Fruit fly (Drosophila melanogaster): ENCODE measurements around the gene Mst84Dc.

Mst84Dc gene

dm6 chr3R:7364573-7364972, at the start of gene Mst84Dc:
Gene Mst84Dc, minus strand, starts transcription at chr3R:7364673.
- TF ChIP-seq Sin3A (optimal IDR thresholded peaks at IDR 0.05) (no peak), cas (GFP tag; IDR thresholded peaks at IDR 0.05) (no peak)

- TF ChIP-seq CG1792 (GFP tag; optimal IDR thresholded peaks at IDR 0.05), result no peak
- TF ChIP-seq crp (GFP tag; optimal IDR thresholded peaks at IDR 0.05), result no peak
- no peak for TF ChIP-seq chinmo (GFP tag; IDR thresholded peaks at IDR 0.05; ENCODE audit: partially characterized antibody)
- no peak for TF ChIP-seq ap (GFP tag; IDR thresholded peaks at IDR 0.05)
- no peak for TF ChIP-seq HmgZ (tag; optimal IDR thresholded peaks at IDR 0.05)
- TF ChIP-seq CG13775 (GFP tag; optimal IDR thresholded peaks at IDR 0.05), result no peak
- no peak for TF ChIP-seq pfk (GFP tag; optimal IDR thresholded peaks at IDR 0.05)
- no peak for TF ChIP-seq Rfx (GFP tag; IDR thresholded peaks at IDR 0.05)
- no peak for TF ChIP-seq Hand (GFP tag; optimal IDR thresholded peaks at IDR 0.05)
- no peak for TF ChIP-seq CG3995 (GFP tag; optimal IDR thresholded peaks at IDR 0.05)
- no peak for TF ChIP-seq CkIIα-i1 (GFP tag; IDR thresholded peaks at IDR 0.05)
- no peak for TF ChIP-seq Vsx1 (GFP tag; optimal IDR thresholded peaks at IDR 0.05)
- no peak for TF ChIP-seq BtbVII (GFP tag; optimal IDR thresholded peaks at IDR 0.05)
- TF ChIP-seq sisA (GFP tag; IDR thresholded peaks at IDR 0.05), result no peak
- TF ChIP-seq Hr3 (GFP tag; optimal IDR thresholded peaks at IDR 0.05), result no peak
- TF ChIP-seq CG11085 (GFP tag; IDR thresholded peaks at IDR 0.05), result no peak
Observed at dm6 chr3R:7406569-7406968, 42.1 kb upstream of the Mst84Dc start, which contains the start of gene Ir84a. Gene Ir84a, plus strand, starts transcription at chr3R:7406869.

dm6 chr3R:7394047-7394446, 29.6 kb upstream of the Mst84Dc start:
- TF ChIP-seq bcd (GFP tag; optimal IDR thresholded peaks at IDR 0.05) (no peak), Aef1 (GFP tag; IDR thresholded peaks at IDR 0.05) (no peak), knrl (GFP tag; IDR thresholded peaks at IDR 0.05; ENCODE audit: partially characterized antibody) (no peak), CG11695 (GFP tag; IDR thresholded peaks at IDR 0.05) (no peak), ewg (GFP tag; optimal IDR thresholded peaks at IDR 0.05) (peak; percentile 91), bbx (GFP tag; IDR thresholded peaks at IDR 0.05; ENCODE audit: partially characterized antibody) (no peak), zf30C (GFP tag; optimal IDR thresholded peaks at IDR 0.05) (no peak), CG9876 (GFP tag; optimal IDR thresholded peaks at IDR 0.05) (no peak), ATbp (GFP tag; optimal IDR thresholded peaks at IDR 0.05) (no peak), CG18599 (GFP tag; optimal IDR thresholded peaks at IDR 0.05) (no peak), Spps (tag; optimal IDR thresholded peaks at IDR 0.05) (no peak), corto (GFP tag; optimal IDR thresholded peaks at IDR 0.05) (no peak), Trl (optimal IDR thresholded peaks at IDR 0.05) (peak; percentile 2 to 30), Trl (GFP tag; optimal IDR thresholded peaks at IDR 0.05) (no peak), ken (GFP tag; IDR thresholded peaks at IDR 0.05) (no peak), Hr78 (GFP tag; optimal IDR thresholded peaks at IDR 0.05) (no peak), CTCF (GFP tag; optimal IDR thresholded peaks at IDR 0.05) (peak; percentile 79), CG14667 (GFP tag; IDR thresholded peaks at IDR 0.05) (no peak), CG12769 (tag; optimal IDR thresholded peaks at IDR 0.05) (no peak), Abd-B (GFP tag; optimal IDR thresholded peaks at IDR 0.05) (no peak), CG11456 (GFP tag; IDR thresholded peaks at IDR 0.05) (no peak), CG30431 (GFP tag; optimal IDR thresholded peaks at IDR 0.05) (no peak), CG13296 (GFP tag; optimal IDR thresholded peaks at IDR 0.05) (no peak), jing (GFP tag; optimal IDR thresholded peaks at IDR 0.05) (no peak), CG11398 (GFP tag; optimal IDR thresholded peaks at IDR 0.05) (no peak), D19A (tag; optimal IDR thresholded peaks at IDR 0.05) (no peak), chinmo (GFP tag; IDR thresholded peaks at IDR 0.05; ENCODE audit: partially characterized antibody) (0 out of 4 replicates have a peak, but pooled peaks have one; percentile 24), Deaf1 (tag; optimal IDR thresholded peaks at IDR 0.05) (peak; percentile 92), pb (GFP tag; optimal IDR thresholded peaks at IDR 0.05) (no peak), eve (GFP tag; optimal IDR thresholded peaks at IDR 0.05) (no peak), CG15601 (tag; optimal IDR thresholded peaks at IDR 0.05) (no peak), HLH4C (GFP tag; IDR thresholded peaks at IDR 0.05; ENCODE audit: partially characterized antibody) (no peak)

All from whole organism, embryonic.